Fruit fly (Drosophila melanogaster) Kc167 (cell line): ENCODE results near the gene CG32163.

ENCODE experiments used
- Myc ChIP-seq: fragments of >200 bp; optimal IDR thresholded peaks from 2 replicates; lab custom pipeline; 2017; ENCODE audit warnings: missing external identifiers
- Sin3A ChIP-seq: fragments of >200 bp; optimal IDR thresholded peaks from 2 replicates; lab custom pipeline; 2018; ENCODE audit warnings: missing external identifiers
- h ChIP-seq: fragments of >200 bp; optimal IDR thresholded peaks from 3 replicates; lab custom pipeline; 2018; ENCODE audit warnings: missing external identifiers
- insv ChIP-seq: fragments of >200 bp; optimal IDR thresholded peaks from 3 replicates; lab custom pipeline; 2018; ENCODE audit warnings: missing external identifiers
- psq ChIP-seq: fragments of >200 bp; optimal IDR thresholded peaks from 2 replicates; lab custom pipeline; 2017; ENCODE audit warnings: missing external identifiers
- ttk ChIP-seq: sonication (Bioruptor generic); optimal IDR thresholded peaks from 2 replicates; lab custom pipeline; 2017; ENCODE audit warnings: missing external identifiers

CG32163 gene

dm6 chr3L:16586989-16587388, at the start of gene CG32163, which contains the start of gene Syx8:
Gene CG32163 (plus strand): TSS chr3L:16587157.
Gene Syx8 (minus strand): TSS chr3L:16587057.
- no peak for TF ChIP-seq insv (lab: Kevin White, UChicago)
- TF ChIP-seq Sin3A (lab: Kevin White, UChicago), result no peak
- no peak for TF ChIP-seq Myc (lab: Kevin White, UChicago)
- no peak for TF ChIP-seq psq (lab: Kevin White, UChicago)
- no peak for TF ChIP-seq h (lab: Kevin White, UChicago)
- no peak for TF ChIP-seq ttk (lab: Kevin White, UChicago)

- TF ChIP-seq h (lab: Kevin White, UChicago) (no peak), Myc (lab: Kevin White, UChicago) (no peak), Sin3A (lab: Kevin White, UChicago) (no peak), insv (lab: Kevin White, UChicago) (no peak), ttk (lab: Kevin White, UChicago) (no peak), psq (lab: Kevin White, UChicago) (no peak)
Measured at dm6 chr3L:16542998-16543624, 43.8 kb upstream of the CG32163 start, which contains the start of gene CG43373. Gene CG43373 (minus strand): TSS chr3L:16543370.

DNA sequence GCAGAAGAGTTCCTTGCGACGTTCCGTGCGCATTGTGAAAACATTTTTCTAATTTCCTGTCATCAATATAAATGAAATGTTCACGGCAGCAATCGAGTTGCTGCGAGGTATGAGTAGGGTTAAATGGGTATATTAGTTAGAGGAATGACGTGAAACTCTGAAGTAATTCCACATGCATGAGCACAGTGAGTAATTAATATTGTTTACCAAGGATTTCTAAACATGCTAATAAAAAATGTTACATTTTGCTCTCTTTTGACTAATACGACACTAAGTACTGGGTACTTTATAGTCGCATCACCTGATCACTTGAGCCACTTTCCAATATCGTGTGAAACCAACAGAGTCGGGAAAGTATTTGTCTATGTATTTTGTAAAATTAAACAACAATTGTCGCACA, 42.7 kb upstream of the CG32163 start:
- TF ChIP-seq Myc (lab: Kevin White, UChicago), result no peak
- no peak for TF ChIP-seq insv (lab: Kevin White, UChicago)
- TF ChIP-seq h (lab: Kevin White, UChicago), result no peak
- no peak for TF ChIP-seq psq (lab: Kevin White, UChicago)
- no peak for TF ChIP-seq ttk (lab: Kevin White, UChicago)
- TF ChIP-seq Sin3A (lab: Kevin White, UChicago), result no peak

dm6 chr3L:16545511-16545910, 41.4 kb upstream of the CG32163 start, which contains the start of gene CG13033:
Gene CG13033 (minus strand): TSS chr3L:16545628.
- TF ChIP-seq Sin3A (lab: Kevin White, UChicago) (no peak), h (lab: Kevin White, UChicago) (no peak)

dm6 chr3L:16546159-16546558, 40.8 kb upstream of the CG32163 start:
- TF ChIP-seq psq (lab: Kevin White, UChicago) (no peak), ttk (lab: Kevin White, UChicago) (no peak), h (lab: Kevin White, UChicago) (no peak), Sin3A (lab: Kevin White, UChicago) (no peak), insv (lab: Kevin White, UChicago) (no peak), Myc (lab: Kevin White, UChicago) (no peak)

DNA sequence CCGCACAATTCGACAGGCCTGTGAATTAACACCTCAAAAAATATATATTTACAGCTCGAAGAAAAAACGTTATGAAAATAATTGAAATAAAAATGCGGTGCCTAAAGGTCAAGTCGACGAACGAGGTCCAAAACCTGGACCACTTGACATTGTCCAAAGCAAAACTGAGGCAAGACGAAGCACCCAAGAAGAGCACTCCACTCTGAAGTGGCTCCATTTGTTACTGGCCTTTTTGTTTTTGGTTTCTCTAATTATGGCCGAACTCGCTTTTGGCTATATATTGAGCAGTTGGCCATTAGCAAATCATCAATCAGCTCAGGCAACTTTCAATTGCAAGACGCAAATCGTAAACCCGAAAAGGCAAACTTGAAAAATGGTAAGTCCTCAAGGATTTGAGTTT, 30.4 kb upstream of the CG32163 start, which contains the start of gene CG4229:
Gene CG4229 (plus strand): TSS at position 301 of the 400 bp plus-strand sequence.
- TF ChIP-seq Sin3A (lab: Kevin White, UChicago) (no peak), psq (lab: Kevin White, UChicago) (no peak), ttk (lab: Kevin White, UChicago) (no peak), Myc (lab: Kevin White, UChicago) (no peak)

- TF ChIP-seq Sin3A (lab: Kevin White, UChicago) (no peak), h (lab: Kevin White, UChicago) (no peak), ttk (lab: Kevin White, UChicago) (no peak), Myc (lab: Kevin White, UChicago) (no peak), insv (lab: Kevin White, UChicago) (no peak), psq (lab: Kevin White, UChicago) (no peak)
Measured at dm6 chr3L:16563361-16563760, 23.6 kb upstream of the CG32163 start.

dm6 chr3L:16566093-16566492, 20.9 kb upstream of the CG32163 start:
- TF ChIP-seq ttk (lab: Kevin White, UChicago), result no peak
- TF ChIP-seq Myc (lab: Kevin White, UChicago), result no peak

DNA sequence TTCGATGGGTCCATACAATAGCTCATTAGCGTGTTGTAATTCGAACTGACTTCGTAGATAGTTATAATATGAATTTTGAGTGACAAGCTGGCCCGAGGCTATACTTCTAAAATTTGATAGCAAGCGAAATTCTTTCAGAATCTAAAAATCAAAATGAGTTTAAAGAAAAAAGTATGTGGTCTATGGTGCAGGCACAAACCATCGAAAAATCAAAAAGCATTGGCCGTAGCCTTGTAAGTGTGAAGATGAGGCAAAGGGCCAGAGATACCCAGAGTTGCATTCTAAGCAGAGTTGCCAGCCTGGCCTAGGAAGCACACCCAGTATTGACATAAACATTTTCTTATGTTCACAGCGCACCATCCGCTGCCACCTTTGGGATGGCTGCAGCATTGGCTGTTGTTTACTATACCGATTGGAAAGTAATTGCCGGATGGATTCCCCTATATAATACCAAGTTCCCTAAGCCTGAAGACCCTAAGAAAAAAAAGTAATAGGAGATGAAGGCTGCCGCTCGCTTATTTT, 20.2 kb upstream of the CG32163 start, which contains the start of gene UQCR-6.4L:
Gene UQCR-6.4L (plus strand): TSS at position 51 of the 522 bp plus-strand sequence.
- TF ChIP-seq psq (lab: Kevin White, UChicago), result no peak
- no peak for TF ChIP-seq Sin3A (lab: Kevin White, UChicago)
- no peak for TF ChIP-seq Myc (lab: Kevin White, UChicago)
- no peak for TF ChIP-seq insv (lab: Kevin White, UChicago)
- TF ChIP-seq h (lab: Kevin White, UChicago), result no peak
- TF ChIP-seq ttk (lab: Kevin White, UChicago), result no peak

DNA sequence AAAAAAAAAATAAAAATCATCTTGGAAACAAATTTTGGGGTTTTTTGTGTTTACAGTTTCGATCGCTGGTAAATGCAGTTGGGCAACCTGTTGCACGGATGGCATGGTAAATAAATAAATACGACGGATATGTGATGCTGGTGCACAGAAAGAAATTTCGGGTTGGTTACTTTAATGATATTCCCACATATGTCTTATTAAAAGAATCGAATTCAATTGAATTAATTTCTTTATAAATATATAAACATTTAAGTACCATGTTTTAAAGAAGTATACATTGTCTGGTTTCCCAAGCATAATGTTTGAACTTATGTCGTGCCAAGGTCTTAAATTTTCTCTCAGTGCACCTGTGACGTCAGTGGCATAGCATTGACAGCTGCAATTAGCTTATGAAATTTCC, 19.5 kb upstream of the CG32163 start:
- TF ChIP-seq h (lab: Kevin White, UChicago) (no peak), insv (lab: Kevin White, UChicago) (no peak), Myc (lab: Kevin White, UChicago) (no peak), psq (lab: Kevin White, UChicago) (no peak)

- TF ChIP-seq ttk (lab: Kevin White, UChicago) (no peak), psq (lab: Kevin White, UChicago) (no peak), Myc (lab: Kevin White, UChicago) (no peak), Sin3A (lab: Kevin White, UChicago) (no peak), h (lab: Kevin White, UChicago) (no peak)
Measured at dm6 chr3L:16569456-16569855, 17.5 kb upstream of the CG32163 start.
